Worm (Caenorhabditis elegans): ENCODE results near the gene Y47D7A.18.

DNA sequence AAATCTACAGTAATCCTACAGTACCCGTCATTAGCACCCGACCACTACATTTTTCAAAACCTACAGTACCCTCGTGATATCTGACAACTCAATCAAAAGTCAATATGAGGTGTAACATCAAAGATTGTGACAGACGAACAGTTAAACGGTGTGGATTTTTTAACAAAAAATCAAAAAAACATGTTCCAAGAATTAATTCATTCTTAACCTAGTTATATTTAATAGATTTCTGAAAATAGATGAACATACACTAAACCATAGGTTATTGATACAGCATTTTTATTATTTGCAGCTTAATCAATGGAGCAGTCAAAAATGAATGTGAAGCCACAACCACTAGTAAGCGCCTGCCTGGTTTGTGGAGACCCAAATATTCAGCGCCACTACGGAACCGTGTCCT, 9.1 kb downstream of the Y47D7A.18 start, which contains the start of gene nhr-118:
- TF ChIP-seq ama-1 (optimal IDR thresholded peaks at IDR 0.05) (no peak), tbx-37 (GFP tag; conservative IDR thresholded peaks at IDR 0.05) (no peak), ceh-36 (tag; optimal IDR thresholded peaks at IDR 0.05) (no peak), hnd-1 (tag; optimal IDR thresholded peaks at IDR 0.05) (no peak), aly-1 (tag; optimal IDR thresholded peaks at IDR 0.05) (no peak), scrt-1 (GFP tag; IDR thresholded peaks at IDR 0.05) (no peak), B0310.2 (tag; optimal IDR thresholded peaks at IDR 0.05) (no peak)
